Comparison of ENCODE assay signal across 1 fruit fly cellular context in genomic region chrX:16073375-16073982, dm6.
A peak's percentile ranks its signal among the peaks of the same experiment; 100 is the strongest.
TF ChIP-seq lines count a peak whose summit lies in the region.

TSS of gene Nipsnap (minus strand) at chrX:16073568.

TF ChIP-seq in whole organism, embryonic, 481 proteins besides CTCF, POLR2A, EP300 and RAD21 (continued from another document):
- TF ChIP-seq CG2199 (GFP tag; IDR thresholded peaks at IDR 0.05; lab: Robert Waterston, UW) (no peak), gfzf (GFP tag; optimal IDR thresholded peaks at IDR 0.05; lab: Kevin White, UChicago) (peak; percentile 58), Opbp (GFP tag; IDR thresholded peaks at IDR 0.05; lab: Robert Waterston, UW; ENCODE audit: partially characterized antibody) (peak; percentile 98), CG34224 (GFP tag; IDR thresholded peaks at IDR 0.05; lab: Robert Waterston, UW; ENCODE audit: partially characterized antibody) (peak; percentile 93), CG12299 (tag; optimal IDR thresholded peaks at IDR 0.05; lab: Kevin White, UChicago) (no peak), Sin3A (optimal IDR thresholded peaks at IDR 0.05; lab: Kevin White, UChicago) (peak; percentile 61), insv (GFP tag; optimal IDR thresholded peaks at IDR 0.05; lab: Kevin White, UChicago) (no peak), peb (GFP tag; IDR thresholded peaks at IDR 0.05; lab: Robert Waterston, UW) (no peak), Dp (GFP tag; optimal IDR thresholded peaks at IDR 0.05; lab: Kevin White, UChicago) (peak; percentile 56), CG7963 (GFP tag; IDR thresholded peaks at IDR 0.05; lab: Robert Waterston, UW; ENCODE audit: partially characterized antibody) (peak; percentile 98), cg (GFP tag; optimal IDR thresholded peaks at IDR 0.05; lab: Kevin White, UChicago) (no peak), CG9215 (GFP tag; IDR thresholded peaks at IDR 0.05; lab: Robert Waterston, UW) (no peak), CG15269 (tag; optimal IDR thresholded peaks at IDR 0.05; lab: Kevin White, UChicago) (no peak), hb (GFP tag; IDR thresholded peaks at IDR 0.05; lab: Robert Waterston, UW; ENCODE audit: partially characterized antibody) (peak; percentile 98), CG12659 (GFP tag; optimal IDR thresholded peaks at IDR 0.05; lab: Kevin White, UChicago) (peak; percentile 54), Bteb2 (GFP tag; optimal IDR thresholded peaks at IDR 0.05; lab: Kevin White, UChicago) (no peak), MTF-1 (GFP tag; optimal IDR thresholded peaks at IDR 0.05; lab: Kevin White, UChicago; ENCODE audit: borderline replicate concordance) (no peak), tio (GFP tag; optimal IDR thresholded peaks at IDR 0.05; lab: Kevin White, UChicago) (no peak), CG17186 (GFP tag; optimal IDR thresholded peaks at IDR 0.05; lab: Kevin White, UChicago) (peak; percentile 14), zfh2 (GFP tag; optimal IDR thresholded peaks at IDR 0.05; lab: Kevin White, UChicago) (peak; percentile 7), Asciz (GFP tag; optimal IDR thresholded peaks at IDR 0.05; lab: Kevin White, UChicago) (no peak), CG12744 (GFP tag; optimal IDR thresholded peaks at IDR 0.05; lab: Kevin White, UChicago) (peak; percentile 23), sna (GFP tag; IDR thresholded peaks at IDR 0.05; lab: Robert Waterston, UW; ENCODE audit: partially characterized antibody) (peak; percentile 87), lola (GFP tag; optimal IDR thresholded peaks at IDR 0.05; lab: Kevin White, UChicago) (no peak), Ssrp (tag; optimal IDR thresholded peaks at IDR 0.05; lab: Kevin White, UChicago) (no peak), Dref (GFP tag; IDR thresholded peaks at IDR 0.05; lab: Robert Waterston, UW) (peak; percentile 98), Scr (GFP tag; IDR thresholded peaks at IDR 0.05; lab: Robert Waterston, UW; ENCODE audit: partially characterized antibody) (peak; percentile 95), CoRest (tag; optimal IDR thresholded peaks at IDR 0.05; lab: Kevin White, UChicago) (peak; percentile 33), CG6791 (GFP tag; IDR thresholded peaks at IDR 0.05; lab: Robert Waterston, UW; ENCODE audit: partially characterized antibody) (peak; percentile 99), Nf-YC (tag; optimal IDR thresholded peaks at IDR 0.05; lab: Kevin White, UChicago) (peak; percentile 20), zen (tag; optimal IDR thresholded peaks at IDR 0.05; lab: Kevin White, UChicago) (peak; percentile 2), CG2120 (GFP tag; optimal IDR thresholded peaks at IDR 0.05; lab: Kevin White, UChicago) (peak; percentile 13), CG6765 (GFP tag; optimal IDR thresholded peaks at IDR 0.05; lab: Kevin White, UChicago) (no peak), Doc3 (GFP tag; IDR thresholded peaks at IDR 0.05; lab: Robert Waterston, UW; ENCODE audit: partially characterized antibody) (peak; percentile 91), bigmax (GFP tag; optimal IDR thresholded peaks at IDR 0.05; lab: Kevin White, UChicago) (no peak), CG30020 (tag; optimal IDR thresholded peaks at IDR 0.05; lab: Kevin White, UChicago) (peak; percentile 50), CG6272 (GFP tag; IDR thresholded peaks at IDR 0.05; lab: Robert Waterston, UW) (no peak), CG14860 (GFP tag; IDR thresholded peaks at IDR 0.05; lab: Robert Waterston, UW; ENCODE audit: partially characterized antibody) (peak; percentile 98), CG17359 (tag; optimal IDR thresholded peaks at IDR 0.05; lab: Kevin White, UChicago) (no peak), bbx (GFP tag; IDR thresholded peaks at IDR 0.05; lab: Robert Waterston, UW; ENCODE audit: partially characterized antibody) (peak; percentile 98), mld (GFP tag; IDR thresholded peaks at IDR 0.05; lab: Robert Waterston, UW; ENCODE audit: partially characterized antibody) (peak; percentile 98), CG16815 (GFP tag; optimal IDR thresholded peaks at IDR 0.05; lab: Kevin White, UChicago) (no peak), sug (tag; optimal IDR thresholded peaks at IDR 0.05; lab: Kevin White, UChicago) (peak; percentile 8), CG9727 (GFP tag; optimal IDR thresholded peaks at IDR 0.05; lab: Kevin White, UChicago) (no peak), CG16813 (GFP tag; IDR thresholded peaks at IDR 0.05; lab: Robert Waterston, UW; ENCODE audit: partially characterized antibody) (peak; percentile 97), Pdp1 (GFP tag; optimal IDR thresholded peaks at IDR 0.05; lab: Kevin White, UChicago) (no peak), CG4617 (GFP tag; optimal IDR thresholded peaks at IDR 0.05; lab: Kevin White, UChicago; ENCODE audit: borderline replicate concordance) (peak; percentile 40), CG13123 (GFP tag; optimal IDR thresholded peaks at IDR 0.05; lab: Kevin White, UChicago) (peak; percentile 4), CG1603 (tag; optimal IDR thresholded peaks at IDR 0.05; lab: Kevin White, UChicago) (peak; percentile 72), CG2678 (tag; optimal IDR thresholded peaks at IDR 0.05; lab: Kevin White, UChicago) (no peak), ato (GFP tag; IDR thresholded peaks at IDR 0.05; lab: Robert Waterston, UW; ENCODE audit: partially characterized antibody) (peak; percentile 98), CG42726 (GFP tag; IDR thresholded peaks at IDR 0.05; lab: Robert Waterston, UW; ENCODE audit: partially characterized antibody) (peak; percentile 96; the same call in 1 of the 2 replicates), unc-4 (GFP tag; IDR thresholded peaks at IDR 0.05; lab: Robert Waterston, UW; ENCODE audit: partially characterized antibody) (peak; percentile 93), ems (GFP tag; optimal IDR thresholded peaks at IDR 0.05; lab: Kevin White, UChicago) (no peak), Doc2 (GFP tag; IDR thresholded peaks at IDR 0.05; lab: Robert Waterston, UW) (no peak), CG3726 (GFP tag; IDR thresholded peaks at IDR 0.05; lab: Robert Waterston, UW) (no peak), dan (GFP tag; IDR thresholded peaks at IDR 0.05; lab: Robert Waterston, UW) (no peak), HLH4C (GFP tag; IDR thresholded peaks at IDR 0.05; lab: Robert Waterston, UW; ENCODE audit: partially characterized antibody) (peak; percentile 98), CG3995 (GFP tag; optimal IDR thresholded peaks at IDR 0.05; lab: Kevin White, UChicago) (peak; percentile 43), CG2116 (GFP tag; optimal IDR thresholded peaks at IDR 0.05; lab: Kevin White, UChicago) (peak; percentile 89), hbn (GFP tag; IDR thresholded peaks at IDR 0.05; lab: Robert Waterston, UW; ENCODE audit: partially characterized antibody) (peak; percentile 92), CG11560 (tag; IDR thresholded peaks at IDR 0.05; lab: Robert Waterston, UW) (peak; percentile 88; the same call in 1 of the 3 replicates), inv (GFP tag; IDR thresholded peaks at IDR 0.05; lab: Robert Waterston, UW; ENCODE audit: partially characterized antibody) (peak; percentile 97), phol (tag; optimal IDR thresholded peaks at IDR 0.05; lab: Kevin White, UChicago) (peak; percentile 69), E2f2 (GFP tag; IDR thresholded peaks at IDR 0.05; lab: Robert Waterston, UW) (peak; percentile 60), CG13287 (GFP tag; IDR thresholded peaks at IDR 0.05; lab: Robert Waterston, UW; ENCODE audit: partially characterized antibody) (peak; percentile 96), amos (GFP tag; IDR thresholded peaks at IDR 0.05; lab: Robert Waterston, UW; ENCODE audit: partially characterized antibody) (peak; percentile 98), CG8290 (GFP tag; optimal IDR thresholded peaks at IDR 0.05; lab: Kevin White, UChicago) (peak; percentile 8), CG8290 (tag; optimal IDR thresholded peaks at IDR 0.05; lab: Kevin White, UChicago) (no peak), HmgZ (tag; optimal IDR thresholded peaks at IDR 0.05; lab: Kevin White, UChicago) (peak; percentile 18), pzg (GFP tag; optimal IDR thresholded peaks at IDR 0.05; lab: Kevin White, UChicago) (peak; percentile 83), chinmo (GFP tag; IDR thresholded peaks at IDR 0.05; lab: Robert Waterston, UW; ENCODE audit: partially characterized antibody) (peak; percentile 97; the same call in 3 of the 4 replicates), Dip3 (GFP tag; optimal IDR thresholded peaks at IDR 0.05; lab: Kevin White, UChicago) (peak; percentile 24), da (GFP tag; optimal IDR thresholded peaks at IDR 0.05; lab: Kevin White, UChicago) (no peak), Lhr (GFP tag; optimal IDR thresholded peaks at IDR 0.05; lab: Kevin White, UChicago) (peak; percentile 12), CG30431 (GFP tag; optimal IDR thresholded peaks at IDR 0.05; lab: Kevin White, UChicago) (no peak), CG12391 (tag; optimal IDR thresholded peaks at IDR 0.05; lab: Kevin White, UChicago) (peak; percentile 4), vnd (GFP tag; IDR thresholded peaks at IDR 0.05; lab: Robert Waterston, UW; ENCODE audit: partially characterized antibody) (peak; percentile 97), CG10209 (GFP tag; optimal IDR thresholded peaks at IDR 0.05; lab: Kevin White, UChicago) (no peak), D19B (GFP tag; optimal IDR thresholded peaks at IDR 0.05; lab: Kevin White, UChicago) (no peak), CG7987 (GFP tag; optimal IDR thresholded peaks at IDR 0.05; lab: Kevin White, UChicago) (no peak), CG31224 (GFP tag; IDR thresholded peaks at IDR 0.05; lab: Robert Waterston, UW) (no peak), kah (GFP tag; optimal IDR thresholded peaks at IDR 0.05; lab: Kevin White, UChicago) (peak; percentile 4), Med (GFP tag; lab: Kevin White, UChicago) (peak; percentile 61), fd3F (GFP tag; optimal IDR thresholded peaks at IDR 0.05; lab: Kevin White, UChicago) (no peak), CG15514 (GFP tag; optimal IDR thresholded peaks at IDR 0.05; lab: Kevin White, UChicago) (peak; percentile 66), Dek (tag; optimal IDR thresholded peaks at IDR 0.05; lab: Kevin White, UChicago) (no peak), dysf (GFP tag; IDR thresholded peaks at IDR 0.05; lab: Robert Waterston, UW) (no peak), gsb (GFP tag; IDR thresholded peaks at IDR 0.05; lab: Robert Waterston, UW) (no peak), sens (GFP tag; lab: Kevin White, UChicago) (peak; percentile 67), CG14710 (tag; optimal IDR thresholded peaks at IDR 0.05; lab: Kevin White, UChicago) (peak; percentile 29), knrl (GFP tag; IDR thresholded peaks at IDR 0.05; lab: Robert Waterston, UW; ENCODE audit: partially characterized antibody) (peak; percentile 95), tna (GFP tag; IDR thresholded peaks at IDR 0.05; lab: Robert Waterston, UW; ENCODE audit: partially characterized antibody) (peak; percentile 97)
